Worm (Caenorhabditis elegans): Measurements from ENCODE around the gene F57B9.8.
A peak's percentile ranks its signal among the peaks of the same experiment; 100 is the strongest.

F57B9.8 gene

ce11 chrIII:6935269-6936017 is at the start of gene F57B9.8, which contains the start of gene coq-2:
Gene F57B9.8, minus strand, starts transcription at chrIII:6935319.
Gene coq-2, plus strand, starts transcription at chrIII:6935967.
- no peak for TF ChIP-seq duxl-1 (tag; optimal IDR thresholded peaks at IDR 0.05; ENCODE audit: poor library complexity)
- peak; percentile 99 for TF ChIP-seq aha-1 (tag)
- TF ChIP-seq ctbp-1 (GFP tag; IDR thresholded peaks at IDR 0.05) = no peak
- no peak for TF ChIP-seq jun-1 (tag; optimal IDR thresholded peaks at IDR 0.05)
- TF ChIP-seq hif-1 (tag; optimal IDR thresholded peaks at IDR 0.05) = peak in 1 of 2 experiments; percentile 97
- no peak for TF ChIP-seq dpl-1 (GFP tag; optimal IDR thresholded peaks at IDR 0.05)
- TF ChIP-seq dve-1 (tag; optimal IDR thresholded peaks at IDR 0.05; ENCODE audit: insufficient read depth) = peak; percentile 34

- TF ChIP-seq Y48G9A.11 (GFP tag; IDR thresholded peaks at IDR 0.05) = peak; percentile 52; the same call in 1 of the 2 replicates
- TF ChIP-seq T26A8.4 (GFP tag; IDR thresholded peaks at IDR 0.05) = peak; percentile 14; the same call in 1 of the 2 replicates
- peak; percentile 44; the same call in 1 of the 2 replicates for TF ChIP-seq lin-38 (GFP tag; IDR thresholded peaks at IDR 0.05)
- peak; percentile 9 to 28 for TF ChIP-seq lsy-2 (tag; optimal IDR thresholded peaks at IDR 0.05)
- TF ChIP-seq hmg-1.1 (GFP tag; IDR thresholded peaks at IDR 0.05) = 0 out of 2 replicates have a peak, but pooled peaks have one; percentile 41
These were observed 47.0 kb upstream of the F57B9.8 start, which contains the start of gene F31E3.6 for ce11 chrIII:6981989-6982553. Gene F31E3.6, plus strand, starts transcription at chrIII:6982081.

ce11 chrIII:6979584-6979983 is 44.5 kb upstream of the F57B9.8 start, which contains the start of gene ceh-20:
Gene ceh-20, plus strand, starts transcription at chrIII:6979884.
- TF ChIP-seq unc-62 (GFP tag; optimal IDR thresholded peaks at IDR 0.05 in 1 of 2) (peak in 1 of 2 experiments; percentile 65), unc-62 (tag; optimal IDR thresholded peaks at IDR 0.05) (no peak), Y5F2A.4 (GFP tag; optimal IDR thresholded peaks at IDR 0.05) (no peak), F26F4.8 (GFP tag; conservative IDR thresholded peaks at IDR 0.05) (no peak)

- TF ChIP-seq mdl-1 (tag; optimal IDR thresholded peaks at IDR 0.05) (peak in 1 of 2 experiments; percentile 56), nhr-11 (tag; optimal IDR thresholded peaks at IDR 0.05) (peak; percentile 40), aly-2 (tag; optimal IDR thresholded peaks at IDR 0.05) (no peak), ceh-20 (GFP tag; IDR thresholded peaks at IDR 0.05) (peak; percentile 91), lsy-2 (tag; optimal IDR thresholded peaks at IDR 0.05) (peak; percentile 61 to 87), unc-62 (GFP tag; optimal IDR thresholded peaks at IDR 0.05 in 1 of 2) (peak in 1 of 2 experiments; percentile 100), unc-62 (tag; optimal IDR thresholded peaks at IDR 0.05) (no peak), arid-1 (GFP tag; conservative IDR thresholded peaks at IDR 0.05) (no peak), lin-1 (GFP tag; IDR thresholded peaks at IDR 0.05) (no peak), daf-16 (GFP tag; optimal IDR thresholded peaks at IDR 0.05) (peak in 1 of 2 experiments; percentile 4), daf-16 (tag; optimal IDR thresholded peaks at IDR 0.05) (no peak), nhr-25 (tag; optimal IDR thresholded peaks at IDR 0.05; ENCODE audit: borderline replicate concordance, insufficient read depth) (peak; percentile 67), aha-1 (tag) (peak; percentile 35), ctbp-1 (GFP tag; IDR thresholded peaks at IDR 0.05) (peak; percentile 69), mep-1 (tag; optimal IDR thresholded peaks at IDR 0.05) (peak; percentile 73), fos-1 (tag; optimal IDR thresholded peaks at IDR 0.05) (no peak), dpl-1 (GFP tag; optimal IDR thresholded peaks at IDR 0.05) (peak; percentile 20), nhr-10 (tag; optimal IDR thresholded peaks at IDR 0.05) (peak; percentile 33), ztf-7 (tag; optimal IDR thresholded peaks at IDR 0.05) (no peak), egl-27 (tag; optimal IDR thresholded peaks at IDR 0.05) (no peak), nhr-28 (tag; optimal IDR thresholded peaks at IDR 0.05) (peak; percentile 77), mxl-3 (GFP tag; optimal IDR thresholded peaks at IDR 0.05) (peak; percentile 58), rbr-2 (tag; optimal IDR thresholded peaks at IDR 0.05) (peak; percentile 47), tra-1 (GFP tag; IDR thresholded peaks at IDR 0.05) (0 out of 2 replicates have a peak, but pooled peaks have one; percentile 11), hmg-1.1 (GFP tag; IDR thresholded peaks at IDR 0.05) (peak; percentile 34; the same call in 1 of the 2 replicates), nhr-48 (tag; optimal IDR thresholded peaks at IDR 0.05) (no peak), hlh-11 (tag; optimal IDR thresholded peaks at IDR 0.05) (peak; percentile 75), hlh-30 (tag; optimal IDR thresholded peaks at IDR 0.05; ENCODE audit: insufficient read depth) (peak; percentile 68), mes-2 (tag; optimal IDR thresholded peaks at IDR 0.05; ENCODE audit: poor library complexity, severe bottlenecking) (peak; percentile 49), madf-5 (GFP tag; IDR thresholded peaks at IDR 0.05) (no peak), lin-13 (GFP tag; optimal IDR thresholded peaks at IDR 0.05) (no peak)
These were observed 43.8 kb upstream of the F57B9.8 start for ce11 chrIII:6978875-6979274.

Measured in whole organism, L4 larva.